Fruit fly (Drosophila melanogaster) whole organism, prepupa: ENCODE data around the gene EloB.

Experiments used
- CG10669 ChIP-seq: fragments of 200-800 bp; sonication (Bioruptor generic); optimal IDR thresholded peaks from 3 replicates; lab custom pipeline; 2018; ENCODE audit warnings: missing biosample characterization, mild to moderate bottlenecking, missing genetic modification characterization, moderate library complexity
- CG11294 ChIP-seq: fragments of 200-800 bp; sonication (Bioruptor generic); IDR thresholded peaks from 2 replicates; pipeline ENCODE4 v1.3.6; 2022; ENCODE audit warnings: missing biosample characterization, missing genetic modification characterization
- CG11902 ChIP-seq: fragments of 200-800 bp; sonication (Bioruptor generic); optimal IDR thresholded peaks from 3 replicates; lab custom pipeline; 2016; ENCODE audit warnings: missing biosample characterization, missing genetic modification characterization
- CG1621 ChIP-seq: fragments of 200-800 bp; sonication (Bioruptor generic); optimal IDR thresholded peaks from 3 replicates; lab custom pipeline; 2018; ENCODE audit warnings: missing biosample characterization, mild to moderate bottlenecking, missing genetic modification characterization
- CG16779 ChIP-seq: fragments of 200-800 bp; sonication (Bioruptor generic); optimal IDR thresholded peaks from 3 replicates; lab custom pipeline; 2017; ENCODE audit warnings: missing biosample characterization, mild to moderate bottlenecking, missing genetic modification characterization
- CG3032 ChIP-seq: fragments of 200-800 bp; optimal IDR thresholded peaks from 2 replicates; lab custom pipeline; 2019; ENCODE audit warnings: missing biosample characterization, mild to moderate bottlenecking, missing genetic modification characterization, moderate library complexity
- CG31627 ChIP-seq: fragments of 200-800 bp; sonication (Bioruptor generic); optimal IDR thresholded peaks from 3 replicates; lab custom pipeline; 2016; ENCODE audit warnings: missing biosample characterization, missing genetic modification characterization
- CG32006 ChIP-seq: fragments of 200-800 bp; sonication (Bioruptor generic); optimal IDR thresholded peaks from 3 replicates; lab custom pipeline; 2017; ENCODE audit warnings: missing biosample characterization, mild to moderate bottlenecking, missing genetic modification characterization
- CG34406 ChIP-seq: fragments of 200-800 bp; sonication (Bioruptor generic); optimal IDR thresholded peaks from 3 replicates; lab custom pipeline; 2016; ENCODE audit warnings: missing biosample characterization, missing genetic modification characterization
- CG6163 ChIP-seq: fragments of 200-800 bp; sonication (Bioruptor generic); IDR thresholded peaks from 3 replicates; pipeline ENCODE4 v1.3.6; 2022; ENCODE audit warnings: missing biosample characterization, missing genetic modification characterization
- CG6276 ChIP-seq: fragments of 200-800 bp; sonication (Bioruptor generic); optimal IDR thresholded peaks from 2 replicates; lab custom pipeline; 2017; ENCODE audit warnings: missing biosample characterization, mild to moderate bottlenecking, missing genetic modification characterization
- CG6792 ChIP-seq: fragments of 200-800 bp; sonication (Bioruptor generic); optimal IDR thresholded peaks from 3 replicates; lab custom pipeline; 2016; ENCODE audit warnings: missing biosample characterization, missing genetic modification characterization
- CG6854 ChIP-seq: fragments of 200-800 bp; sonication (Bioruptor generic); optimal IDR thresholded peaks from 2 replicates; lab custom pipeline; 2017; ENCODE audit warnings: missing biosample characterization, mild to moderate bottlenecking, missing genetic modification characterization
- CG7368 ChIP-seq: fragments of 200-800 bp; sonication (Bioruptor generic); optimal IDR thresholded peaks from 3 replicates; lab custom pipeline; 2016; ENCODE audit warnings: missing biosample characterization, missing genetic modification characterization
- CG8119 ChIP-seq: fragments of 200-800 bp; sonication (Bioruptor generic); IDR thresholded peaks from 3 replicates; pipeline ENCODE4 v1.3.6; 2022; ENCODE audit warnings: missing biosample characterization, missing genetic modification characterization
- CG8632 ChIP-seq: fragments of 200-800 bp; sonication (Bioruptor generic); optimal IDR thresholded peaks from 3 replicates; lab custom pipeline; 2016; ENCODE audit warnings: missing biosample characterization, missing genetic modification characterization
- CG9139 ChIP-seq: fragments of 200-800 bp; sonication (Bioruptor generic); optimal IDR thresholded peaks from 3 replicates; lab custom pipeline; 2017; ENCODE audit warnings: missing biosample characterization, mild to moderate bottlenecking, missing genetic modification characterization
- Eip78C ChIP-seq: fragments of 200-800 bp; sonication (Bioruptor generic); peaks from one replicate; lab custom pipeline; 2016; ENCODE audit warnings: missing biosample characterization, missing genetic modification characterization
- Eip93F ChIP-seq: fragments of 200-800 bp; sonication (Bioruptor generic); optimal IDR thresholded peaks from 2 replicates; lab custom pipeline; 2016; ENCODE audit warnings: missing biosample characterization, mild to moderate bottlenecking, missing genetic modification characterization
- Ets21C ChIP-seq: fragments of 200-800 bp; sonication (Bioruptor generic); optimal IDR thresholded peaks from 3 replicates; lab custom pipeline; 2016; ENCODE audit warnings: missing biosample characterization, missing genetic modification characterization
- Ets96B ChIP-seq: fragments of 200-800 bp; optimal IDR thresholded peaks from 2 replicates; lab custom pipeline; 2019; ENCODE audit warnings: missing biosample characterization, mild to moderate bottlenecking, missing genetic modification characterization, moderate library complexity
- Gug ChIP-seq: fragments of 200-800 bp; sonication (Bioruptor generic); IDR thresholded peaks from 2 replicates; pipeline ENCODE4 v1.3.6; 2022; ENCODE audit warnings: missing biosample characterization, missing genetic modification characterization
- Hr4 ChIP-seq: fragments of 200-800 bp; sonication (Bioruptor generic); optimal IDR thresholded peaks from 3 replicates; lab custom pipeline; 2016; ENCODE audit warnings: missing biosample characterization, missing genetic modification characterization
- Lpt ChIP-seq: fragments of 200-800 bp; sonication (Bioruptor generic); optimal IDR thresholded peaks from 3 replicates; lab custom pipeline; 2016; ENCODE audit warnings: missing biosample characterization, missing genetic modification characterization
- Met ChIP-seq: fragments of 200-800 bp; sonication (Bioruptor generic); optimal IDR thresholded peaks from 3 replicates; lab custom pipeline; 2016; ENCODE audit warnings: missing biosample characterization, missing genetic modification characterization
- Sox102F ChIP-seq: fragments of 200-800 bp; sonication (Bioruptor generic); optimal IDR thresholded peaks from 2 replicates; lab custom pipeline; 2016; ENCODE audit warnings: missing biosample characterization, mild to moderate bottlenecking, missing genetic modification characterization
- Sox14 ChIP-seq: fragments of 200-800 bp; sonication (Bioruptor generic); optimal IDR thresholded peaks from 3 replicates; lab custom pipeline; 2016; ENCODE audit warnings: missing biosample characterization, missing genetic modification characterization
- achi ChIP-seq: fragments of 200-800 bp; sonication (Bioruptor generic); optimal IDR thresholded peaks from 3 replicates; lab custom pipeline; 2016; ENCODE audit warnings: missing biosample characterization, missing genetic modification characterization
- acj6 ChIP-seq: fragments of 200-800 bp; sonication (Bioruptor generic); optimal IDR thresholded peaks from 3 replicates; lab custom pipeline; 2016; ENCODE audit warnings: missing biosample characterization, missing genetic modification characterization
- cyc ChIP-seq: fragments of 200-800 bp; sonication (Bioruptor generic); optimal IDR thresholded peaks from 3 replicates; lab custom pipeline; 2016; ENCODE audit warnings: missing biosample characterization, missing genetic modification characterization
- dac ChIP-seq: fragments of 200-800 bp; sonication (Bioruptor generic); optimal IDR thresholded peaks from 2 replicates; lab custom pipeline; 2017; ENCODE audit warnings: missing biosample characterization, mild to moderate bottlenecking, missing genetic modification characterization
- dsx ChIP-seq: fragments of 200-800 bp; optimal IDR thresholded peaks from 3 replicates; lab custom pipeline; 2019; ENCODE audit warnings: missing biosample characterization, mild to moderate bottlenecking, missing genetic modification characterization, moderate library complexity; ENCODE audit not compliant: poor library complexity, severe bottlenecking
- eg ChIP-seq: fragments of 200-800 bp; sonication (Bioruptor generic); IDR thresholded peaks from 3 replicates; pipeline ENCODE4 v1.3.6; 2022; ENCODE audit warnings: missing biosample characterization, missing genetic modification characterization
- esn ChIP-seq: fragments of 200-800 bp; sonication (Bioruptor generic); optimal IDR thresholded peaks from 2 replicates; lab custom pipeline; 2016; ENCODE audit warnings: missing biosample characterization, mild to moderate bottlenecking, missing genetic modification characterization, moderate library complexity
- fd59A ChIP-seq: fragments of 200-800 bp; sonication (Bioruptor generic); optimal IDR thresholded peaks from 2 replicates; lab custom pipeline; 2017; ENCODE audit warnings: missing biosample characterization, mild to moderate bottlenecking, missing genetic modification characterization, missing genetic modification reagents
- fd85E ChIP-seq: fragments of 200-800 bp; sonication (Bioruptor generic); optimal IDR thresholded peaks from 3 replicates; lab custom pipeline; 2016; ENCODE audit warnings: missing biosample characterization, missing genetic modification characterization
- fkh ChIP-seq: fragments of 200-800 bp; sonication (Bioruptor generic); optimal IDR thresholded peaks from 3 replicates; lab custom pipeline; 2017; ENCODE audit warnings: missing biosample characterization, mild to moderate bottlenecking, missing genetic modification characterization, moderate library complexity
- net ChIP-seq: fragments of 200-800 bp; sonication (Bioruptor generic); optimal IDR thresholded peaks from 3 replicates; lab custom pipeline; 2016; ENCODE audit warnings: missing biosample characterization, missing genetic modification characterization
- salr ChIP-seq, 2 experiments: fragments of 200-800 bp; sonication (Bioruptor generic); optimal IDR thresholded peaks; 3 replicates each; lab custom pipeline; 2016 to 2018; ENCODE audit warnings: missing biosample characterization in 2 of 2, missing genetic modification characterization in 2 of 2, mild to moderate bottlenecking in 1 of 2
- spab ChIP-seq: fragments of 200-800 bp; sonication (Bioruptor generic); optimal IDR thresholded peaks from 2 replicates; lab custom pipeline; 2017; ENCODE audit warnings: missing biosample characterization, mild to moderate bottlenecking, missing genetic modification characterization, missing genetic modification reagents
- ss ChIP-seq, 2 experiments: fragments of 200-800 bp; sonication (Bioruptor generic); optimal IDR thresholded peaks; 2 replicates in 1 of 2; 3 replicates in 1 of 2; lab custom pipeline; 2017 to 2018; ENCODE audit warnings: mild to moderate bottlenecking in 2 of 2, missing biosample characterization in 2 of 2, missing genetic modification characterization in 2 of 2, moderate library complexity in 1 of 2
- svp ChIP-seq: fragments of 200-800 bp; sonication (Bioruptor generic); peaks from one replicate; lab custom pipeline; 2016; ENCODE audit warnings: missing biosample characterization, missing genetic modification characterization
- topi ChIP-seq: fragments of 200-800 bp; sonication (Bioruptor generic); optimal IDR thresholded peaks from 3 replicates; lab custom pipeline; 2016; ENCODE audit warnings: missing biosample characterization, missing genetic modification characterization
- vri ChIP-seq: fragments of 200-800 bp; sonication (Bioruptor generic); optimal IDR thresholded peaks from 3 replicates; lab custom pipeline; 2016; ENCODE audit warnings: missing biosample characterization, mild to moderate bottlenecking, missing genetic modification characterization

The EloB gene

DNA sequence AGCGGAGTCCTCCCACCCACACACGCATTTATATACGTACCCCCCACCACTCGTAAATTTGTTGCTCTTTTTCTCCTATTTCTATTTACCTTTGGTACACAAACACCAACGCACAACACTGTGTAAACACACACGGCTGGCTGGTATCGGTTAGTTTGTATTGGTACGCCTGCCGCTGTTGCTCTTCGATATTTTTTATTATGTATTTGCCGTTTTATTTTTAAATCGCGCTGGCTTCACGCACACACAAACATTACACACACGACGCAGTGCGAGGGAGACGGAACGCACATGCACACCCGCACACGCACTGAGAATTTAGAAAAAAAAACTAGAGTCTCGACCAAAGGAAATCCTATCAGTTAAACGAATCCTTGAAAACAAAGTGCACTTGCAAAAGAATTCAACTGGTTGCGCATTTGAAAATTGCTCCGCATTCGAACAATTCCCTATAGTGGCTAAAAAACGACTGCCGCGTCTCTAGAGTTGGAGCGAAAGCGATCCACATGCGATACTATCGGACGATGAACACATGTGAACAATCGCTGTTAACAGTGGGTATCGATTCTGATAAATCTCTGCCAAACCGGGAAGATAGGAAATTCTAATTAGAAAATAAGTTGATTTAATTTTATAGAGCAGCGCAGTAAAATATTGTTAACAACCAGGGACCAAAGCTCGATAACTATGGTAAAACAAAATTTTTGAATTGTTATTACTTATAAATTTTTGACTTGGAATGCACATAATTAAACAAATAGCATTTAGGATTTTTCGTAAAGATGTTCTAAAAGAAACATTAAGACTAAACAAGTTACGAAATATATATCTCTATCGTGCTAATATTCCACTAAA is 28.8 kb downstream of the EloB start (continued):
- TF ChIP-seq Met (GFP tag; lab: Kevin White, UChicago) (peak; percentile 6), Gug (GFP tag; lab: Robert Waterston, UW) (no peak), eg (peak; percentile 68), ss (GFP tag; optimal IDR thresholded peaks at IDR 0.05; lab: Kevin White, UChicago) (peak; percentile 38 to 64), Lpt (GFP tag; lab: Kevin White, UChicago) (peak; percentile 44), esn (GFP tag; lab: Kevin White, UChicago) (peak; percentile 35), dac (GFP tag; lab: Kevin White, UChicago) (no peak), CG34406 (GFP tag; lab: Kevin White, UChicago) (no peak), CG11902 (GFP tag; lab: Kevin White, UChicago) (no peak), Ets21C (no peak), salr (GFP tag; optimal IDR thresholded peaks at IDR 0.05; lab: Kevin White, UChicago) (no peak)

DNA sequence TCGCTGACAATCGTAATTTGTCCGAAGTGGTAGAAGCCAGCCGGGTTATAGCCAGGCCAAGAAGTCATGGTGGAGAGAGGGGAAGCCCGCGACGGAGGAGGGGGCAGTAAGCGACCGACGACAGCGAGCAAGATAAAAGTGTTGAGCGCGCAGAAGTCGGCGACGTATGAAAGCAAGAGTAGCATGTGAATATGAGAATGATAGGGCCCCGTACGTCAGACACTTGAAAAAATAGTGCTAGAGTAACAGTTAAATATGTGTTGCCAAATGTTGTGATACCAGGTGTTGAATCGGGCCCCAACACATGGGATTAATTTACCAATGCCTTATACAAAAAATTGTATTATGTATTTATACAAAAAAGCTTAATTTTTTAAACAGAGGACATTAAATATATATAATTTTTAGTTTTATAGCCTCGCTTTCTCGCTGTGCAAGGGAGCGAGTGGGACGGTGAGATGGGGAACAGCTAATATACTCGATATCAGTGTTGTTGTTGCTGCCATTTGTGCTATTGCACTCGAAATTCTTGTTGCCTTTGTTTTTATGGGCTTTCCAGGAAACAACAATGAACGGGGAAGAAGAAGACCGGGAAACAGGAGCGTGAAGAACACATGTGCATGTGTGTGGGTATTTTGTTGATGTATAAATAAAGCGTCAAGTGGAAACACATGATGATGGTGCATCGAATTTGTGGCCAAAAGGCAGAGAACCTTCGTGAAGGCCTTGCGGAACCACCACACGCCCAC is 29.6 kb downstream of the EloB start:
- peak; percentile 78 for TF ChIP-seq cyc
- TF ChIP-seq Sox14 (GFP tag; lab: Kevin White, UChicago) = peak; percentile 75
- TF ChIP-seq CG8632 (GFP tag; lab: Kevin White, UChicago) = peak; percentile 89
- TF ChIP-seq CG16779 (tag; lab: Kevin White, UChicago) = peak; percentile 49
- peak; percentile 79 for TF ChIP-seq CG7368 (GFP tag; lab: Kevin White, UChicago)
- TF ChIP-seq esn (GFP tag; lab: Kevin White, UChicago) = peak; percentile 82
- peak; percentile 30 for TF ChIP-seq Ets21C
- peak; percentile 75 for TF ChIP-seq CG31627 (GFP tag; lab: Kevin White, UChicago)
- peak; percentile 81 for TF ChIP-seq CG1621 (tag; lab: Kevin White, UChicago)
- TF ChIP-seq CG6163 (GFP tag; lab: Robert Waterston, UW) = peak; percentile 90
- peak; percentile 89 for TF ChIP-seq CG3032 (tag; lab: Kevin White, UChicago)
- peak; percentile 85 for TF ChIP-seq fd59A
- TF ChIP-seq CG32006 = peak; percentile 90
- TF ChIP-seq CG10669 = peak; percentile 87
- peak; percentile 71 for TF ChIP-seq CG11294 (GFP tag; lab: Robert Waterston, UW)
- TF ChIP-seq CG6792 (GFP tag; lab: Kevin White, UChicago) = peak; percentile 83
- TF ChIP-seq CG6276 (GFP tag; lab: Kevin White, UChicago) = peak; percentile 75
- peak; percentile 71 for TF ChIP-seq Sox102F (GFP tag; lab: Kevin White, UChicago)
- TF ChIP-seq CG34406 (GFP tag; lab: Kevin White, UChicago) = peak; percentile 89
- TF ChIP-seq dac (GFP tag; lab: Kevin White, UChicago) = peak; percentile 77
- TF ChIP-seq achi (GFP tag; lab: Kevin White, UChicago) = peak; percentile 91
- peak; percentile 63 for TF ChIP-seq CG6854 (GFP tag; lab: Kevin White, UChicago)
- TF ChIP-seq vri (GFP tag; lab: Kevin White, UChicago) = peak; percentile 74
- TF ChIP-seq svp (GFP tag; lab: Kevin White, UChicago) = peak; percentile 84
- TF ChIP-seq Eip78C (GFP tag; lab: Kevin White, UChicago) = peak; percentile 94
- peak; percentile 80 for TF ChIP-seq eg
- TF ChIP-seq spab = peak; percentile 78
- peak; percentile 91 for TF ChIP-seq Ets96B (tag; lab: Kevin White, UChicago)
- peak; percentile 89 for TF ChIP-seq CG8119 (GFP tag; lab: Robert Waterston, UW)
- TF ChIP-seq CG9139 (GFP tag; lab: Kevin White, UChicago) = peak; percentile 74
- peak; percentile 78 for TF ChIP-seq topi (GFP tag; lab: Kevin White, UChicago)
- peak; percentile 34 for TF ChIP-seq Eip93F
- peak; percentile 67 to 88 for TF ChIP-seq ss (GFP tag; optimal IDR thresholded peaks at IDR 0.05; lab: Kevin White, UChicago)
- TF ChIP-seq dsx (GFP tag; lab: Kevin White, UChicago) = peak; percentile 84
- peak; percentile 72 for TF ChIP-seq Gug (GFP tag; lab: Robert Waterston, UW)
- peak; percentile 90 for TF ChIP-seq acj6 (GFP tag; lab: Kevin White, UChicago)
- TF ChIP-seq fd85E (GFP tag; lab: Kevin White, UChicago) = peak; percentile 65
- peak; percentile 79 for TF ChIP-seq net (GFP tag; lab: Kevin White, UChicago)
- no peak for TF ChIP-seq fkh (GFP tag; lab: Kevin White, UChicago)
- peak; percentile 79 for TF ChIP-seq Hr4 (GFP tag; lab: Kevin White, UChicago)
- peak; percentile 81 for TF ChIP-seq CG11902 (GFP tag; lab: Kevin White, UChicago)
- peak; percentile 85 for TF ChIP-seq Met (GFP tag; lab: Kevin White, UChicago)
